Worm (Caenorhabditis elegans) whole organism, L4 larva: Measurements from ENCODE around the gene srw-2.

Experiments
- ceh-82 ChIP-seq: sonication (generic microtip); optimal IDR thresholded peaks from 2 replicates; lab custom pipeline; 2017; ENCODE audit warnings: missing biosample characterization, missing genetic modification characterization
- fos-1 ChIP-seq: fragments of 150-350 bp; optimal IDR thresholded peaks from 2 replicates; lab custom pipeline; 2014; ENCODE audit warnings: missing biosample characterization, missing genetic modification characterization

DNA sequence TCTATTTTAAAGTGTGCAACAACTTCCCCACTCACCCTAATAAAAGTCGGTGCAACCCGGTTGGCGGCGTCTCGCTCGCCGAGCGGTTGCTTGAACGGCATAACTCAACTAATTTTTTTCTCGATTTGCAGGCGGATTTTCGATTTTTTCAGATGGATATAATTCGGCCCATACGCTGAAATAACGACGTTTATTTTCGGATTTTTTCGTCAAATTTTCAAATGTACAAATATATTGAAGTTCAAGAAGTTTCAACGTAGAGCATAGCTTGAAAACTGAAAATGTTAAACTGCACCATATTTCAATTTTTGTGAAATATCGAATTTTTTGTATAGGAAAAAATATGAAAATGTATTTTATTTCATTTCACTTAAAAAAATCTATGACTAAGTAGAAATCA is 22.9 kb upstream of the srw-2 start, which contains the start of gene ketn-1:
- no peak for TF ChIP-seq ceh-82 (tag; lab: Kevin White, UChicago)
- no peak for TF ChIP-seq fos-1 (tag; lab: Kevin White, UChicago)
